1 fruit fly cellular context compared by ENCODE assay signal in the genomic region with DNA sequence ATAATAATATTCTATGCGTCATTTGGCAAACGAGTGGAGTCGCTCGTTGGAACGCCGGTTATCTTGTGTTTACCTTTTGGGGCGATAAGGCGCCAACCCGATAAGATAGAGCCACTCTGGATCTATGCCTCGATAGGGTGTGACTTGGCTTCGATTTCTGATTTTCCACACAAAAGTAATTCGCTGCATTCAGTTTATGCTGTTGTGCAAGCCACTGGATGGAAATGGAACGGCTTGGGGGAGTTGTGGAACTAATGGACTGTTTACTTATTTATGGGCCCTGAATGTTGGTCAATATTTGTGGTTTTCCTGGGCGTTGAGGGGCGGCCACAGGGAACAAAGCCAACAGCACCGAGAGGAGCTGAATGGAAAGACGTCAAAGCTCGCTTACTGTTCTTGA.
TF ChIP-seq lines count a peak whose summit lies in the region.

No protein-coding gene starts in this region.

TF ChIP-seq in whole organism, embryonic, 481 proteins besides CTCF, POLR2A, EP300 and RAD21 (continued from another document and continues in another):
- no peak for TF ChIP-seq Awh (GFP tag; IDR thresholded peaks at IDR 0.05; lab: Robert Waterston, UW)
- no peak for TF ChIP-seq NfI (GFP tag; optimal IDR thresholded peaks at IDR 0.05; lab: Kevin White, UChicago)
- TF ChIP-seq lilli (GFP tag; optimal IDR thresholded peaks at IDR 0.05; lab: Kevin White, UChicago), result no peak
- no peak for TF ChIP-seq cas (GFP tag; IDR thresholded peaks at IDR 0.05; lab: Robert Waterston, UW)
- peak; percentile 34 for TF ChIP-seq CG15696 (tag; optimal IDR thresholded peaks at IDR 0.05; lab: Kevin White, UChicago)
- no peak for TF ChIP-seq mam (GFP tag; optimal IDR thresholded peaks at IDR 0.05; lab: Kevin White, UChicago)
- TF ChIP-seq CG18011 (GFP tag; optimal IDR thresholded peaks at IDR 0.05; lab: Kevin White, UChicago), result no peak
- TF ChIP-seq ind (GFP tag; optimal IDR thresholded peaks at IDR 0.05; lab: Kevin White, UChicago), result no peak
- TF ChIP-seq crc (GFP tag; optimal IDR thresholded peaks at IDR 0.05; lab: Kevin White, UChicago), result no peak
- TF ChIP-seq CG8388 (GFP tag; optimal IDR thresholded peaks at IDR 0.05; lab: Kevin White, UChicago), result no peak
- TF ChIP-seq CG12659 (GFP tag; optimal IDR thresholded peaks at IDR 0.05; lab: Kevin White, UChicago), result peak; percentile 2
- TF ChIP-seq bsh (GFP tag; optimal IDR thresholded peaks at IDR 0.05; lab: Kevin White, UChicago), result peak in 1 of 2 experiments; percentile 19
- no peak for TF ChIP-seq vfl (GFP tag; optimal IDR thresholded peaks at IDR 0.05; lab: Kevin White, UChicago)
- no peak for TF ChIP-seq da (GFP tag; optimal IDR thresholded peaks at IDR 0.05; lab: Kevin White, UChicago)
- TF ChIP-seq sug (tag; optimal IDR thresholded peaks at IDR 0.05; lab: Kevin White, UChicago), result peak; percentile 47
- TF ChIP-seq sr (GFP tag; IDR thresholded peaks at IDR 0.05; lab: Robert Waterston, UW), result no peak
- TF ChIP-seq CG10565 (GFP tag; optimal IDR thresholded peaks at IDR 0.05; lab: Kevin White, UChicago), result no peak
- TF ChIP-seq Abd-B (GFP tag; optimal IDR thresholded peaks at IDR 0.05; lab: Kevin White, UChicago), result no peak
- TF ChIP-seq Meics (GFP tag; optimal IDR thresholded peaks at IDR 0.05; lab: Kevin White, UChicago), result no peak
- TF ChIP-seq nom (GFP tag; optimal IDR thresholded peaks at IDR 0.05; lab: Kevin White, UChicago), result no peak
- no peak for TF ChIP-seq CG8290 (GFP tag; optimal IDR thresholded peaks at IDR 0.05; lab: Kevin White, UChicago)
- TF ChIP-seq CG8290 (tag; optimal IDR thresholded peaks at IDR 0.05; lab: Kevin White, UChicago), result peak in 1 of 2 experiments; percentile 2
- no peak for TF ChIP-seq Bgb (GFP tag; IDR thresholded peaks at IDR 0.05; lab: Robert Waterston, UW; ENCODE audit: partially characterized antibody)
- TF ChIP-seq usp (GFP tag; optimal IDR thresholded peaks at IDR 0.05; lab: Kevin White, UChicago), result no peak
- no peak for TF ChIP-seq az2 (GFP tag; optimal IDR thresholded peaks at IDR 0.05; lab: Kevin White, UChicago)
- TF ChIP-seq CG17186 (GFP tag; optimal IDR thresholded peaks at IDR 0.05; lab: Kevin White, UChicago), result no peak
- no peak for TF ChIP-seq Fer3 (tag; optimal IDR thresholded peaks at IDR 0.05; lab: Kevin White, UChicago)
- no peak for TF ChIP-seq CG4617 (GFP tag; optimal IDR thresholded peaks at IDR 0.05; lab: Kevin White, UChicago; ENCODE audit: borderline replicate concordance)
- TF ChIP-seq CG8765 (GFP tag; IDR thresholded peaks at IDR 0.05; lab: Robert Waterston, UW), result no peak
- no peak for TF ChIP-seq chif (GFP tag; optimal IDR thresholded peaks at IDR 0.05; lab: Kevin White, UChicago)
- no peak for TF ChIP-seq Side (GFP tag; optimal IDR thresholded peaks at IDR 0.05; lab: Kevin White, UChicago)
- TF ChIP-seq CG10366 (GFP tag; IDR thresholded peaks at IDR 0.05; lab: Robert Waterston, UW), result no peak
- no peak for TF ChIP-seq CG4707 (GFP tag; optimal IDR thresholded peaks at IDR 0.05; lab: Kevin White, UChicago)
- TF ChIP-seq PHDP (tag; optimal IDR thresholded peaks at IDR 0.05; lab: Kevin White, UChicago), result no peak
- no peak; the same call in 1 of the 2 replicates for TF ChIP-seq Atf6 (GFP tag; IDR thresholded peaks at IDR 0.05; lab: Robert Waterston, UW)
- peak; percentile 27 for TF ChIP-seq CG14710 (tag; optimal IDR thresholded peaks at IDR 0.05; lab: Kevin White, UChicago)
- peak; percentile 25 for TF ChIP-seq CG18262 (tag; optimal IDR thresholded peaks at IDR 0.05; lab: Kevin White, UChicago)
- TF ChIP-seq Dbx (GFP tag; IDR thresholded peaks at IDR 0.05; lab: Robert Waterston, UW), result no peak
- TF ChIP-seq CG14014 (GFP tag; IDR thresholded peaks at IDR 0.05; lab: Robert Waterston, UW), result 0 out of 2 replicates have a peak, but pooled peaks have one; percentile 26
- TF ChIP-seq CG6765 (GFP tag; optimal IDR thresholded peaks at IDR 0.05; lab: Kevin White, UChicago), result no peak
- TF ChIP-seq CG4360 (GFP tag; IDR thresholded peaks at IDR 0.05; lab: Robert Waterston, UW), result peak; percentile 31; the same call in 1 of the 2 replicates
- TF ChIP-seq nau (GFP tag; optimal IDR thresholded peaks at IDR 0.05; lab: Kevin White, UChicago), result no peak
- no peak for TF ChIP-seq tx (GFP tag; optimal IDR thresholded peaks at IDR 0.05; lab: Kevin White, UChicago)
- peak; percentile 4 for TF ChIP-seq lab (GFP tag; optimal IDR thresholded peaks at IDR 0.05; lab: Kevin White, UChicago)
- TF ChIP-seq Bdp1 (GFP tag; optimal IDR thresholded peaks at IDR 0.05; lab: Kevin White, UChicago), result no peak
- no peak for TF ChIP-seq Dll (GFP tag; IDR thresholded peaks at IDR 0.05; lab: Robert Waterston, UW; ENCODE audit: partially characterized antibody)
- no peak for TF ChIP-seq HLH54F (GFP tag; optimal IDR thresholded peaks at IDR 0.05; lab: Kevin White, UChicago)
- no peak for TF ChIP-seq zen2 (GFP tag; IDR thresholded peaks at IDR 0.05; lab: Robert Waterston, UW; ENCODE audit: partially characterized antibody)
- no peak for TF ChIP-seq CG4328 (GFP tag; optimal IDR thresholded peaks at IDR 0.05; lab: Kevin White, UChicago)
- no peak for TF ChIP-seq CG11696 (GFP tag; IDR thresholded peaks at IDR 0.05; lab: Robert Waterston, UW)
- no peak for TF ChIP-seq Usf (GFP tag; optimal IDR thresholded peaks at IDR 0.05; lab: Kevin White, UChicago)
- TF ChIP-seq CG16863 (GFP tag; optimal IDR thresholded peaks at IDR 0.05; lab: Kevin White, UChicago), result no peak
- peak; percentile 23 for TF ChIP-seq CG1233 (GFP tag; optimal IDR thresholded peaks at IDR 0.05; lab: Kevin White, UChicago)
- no peak for TF ChIP-seq CG4424 (GFP tag; optimal IDR thresholded peaks at IDR 0.05; lab: Kevin White, UChicago)
- TF ChIP-seq tup (GFP tag; optimal IDR thresholded peaks at IDR 0.05; lab: Kevin White, UChicago), result no peak
- TF ChIP-seq CG33213 (GFP tag; optimal IDR thresholded peaks at IDR 0.05; lab: Kevin White, UChicago), result no peak
- no peak for TF ChIP-seq CG10321 (GFP tag; IDR thresholded peaks at IDR 0.05; lab: Robert Waterston, UW)
- no peak for TF ChIP-seq B-H1 (GFP tag; IDR thresholded peaks at IDR 0.05; lab: Robert Waterston, UW)
- TF ChIP-seq Tbp (GFP tag; optimal IDR thresholded peaks at IDR 0.05; lab: Kevin White, UChicago), result no peak
- TF ChIP-seq CG12219 (GFP tag; optimal IDR thresholded peaks at IDR 0.05; lab: Kevin White, UChicago), result peak; percentile 27
- TF ChIP-seq CG16813 (GFP tag; IDR thresholded peaks at IDR 0.05; lab: Robert Waterston, UW; ENCODE audit: partially characterized antibody), result no peak
- TF ChIP-seq Jarid2 (GFP tag; optimal IDR thresholded peaks at IDR 0.05; lab: Kevin White, UChicago), result no peak
- TF ChIP-seq psq (GFP tag; optimal IDR thresholded peaks at IDR 0.05; lab: Kevin White, UChicago), result no peak
- TF ChIP-seq CG2199 (GFP tag; IDR thresholded peaks at IDR 0.05; lab: Robert Waterston, UW), result 0 out of 3 replicates have a peak, but pooled peaks have one; percentile 22
- no peak for TF ChIP-seq Ravus (GFP tag; IDR thresholded peaks at IDR 0.05; lab: Robert Waterston, UW)
- TF ChIP-seq gsb (GFP tag; IDR thresholded peaks at IDR 0.05; lab: Robert Waterston, UW), result no peak
- no peak for TF ChIP-seq cg (GFP tag; optimal IDR thresholded peaks at IDR 0.05; lab: Kevin White, UChicago)
- no peak for TF ChIP-seq wdn (GFP tag; IDR thresholded peaks at IDR 0.05; lab: Robert Waterston, UW)
- TF ChIP-seq Sox102F (GFP tag; optimal IDR thresholded peaks at IDR 0.05; lab: Kevin White, UChicago), result peak; percentile 9
- TF ChIP-seq CG15601 (tag; optimal IDR thresholded peaks at IDR 0.05; lab: Kevin White, UChicago), result peak; percentile 40
- no peak for TF ChIP-seq Xbp1 (GFP tag; optimal IDR thresholded peaks at IDR 0.05; lab: Kevin White, UChicago)
- TF ChIP-seq CG9932 (GFP tag; IDR thresholded peaks at IDR 0.05; lab: Robert Waterston, UW), result no peak
- TF ChIP-seq gro (GFP tag; optimal IDR thresholded peaks at IDR 0.05; lab: Kevin White, UChicago), result no peak
- TF ChIP-seq CG9215 (GFP tag; IDR thresholded peaks at IDR 0.05; lab: Robert Waterston, UW), result no peak
- no peak for TF ChIP-seq sna (GFP tag; IDR thresholded peaks at IDR 0.05; lab: Robert Waterston, UW; ENCODE audit: partially characterized antibody)
- no peak for TF ChIP-seq sens (GFP tag; lab: Kevin White, UChicago)
- TF ChIP-seq Opbp (GFP tag; IDR thresholded peaks at IDR 0.05; lab: Robert Waterston, UW; ENCODE audit: partially characterized antibody), result no peak
- peak; percentile 17 for TF ChIP-seq CrebB (tag; optimal IDR thresholded peaks at IDR 0.05; lab: Kevin White, UChicago)
- TF ChIP-seq her (GFP tag; optimal IDR thresholded peaks at IDR 0.05; lab: Kevin White, UChicago), result no peak
- no peak for TF ChIP-seq eyg (GFP tag; optimal IDR thresholded peaks at IDR 0.05; lab: Kevin White, UChicago)
- no peak for TF ChIP-seq CG10267 (tag; optimal IDR thresholded peaks at IDR 0.05; lab: Kevin White, UChicago)
- TF ChIP-seq CG13287 (GFP tag; IDR thresholded peaks at IDR 0.05; lab: Robert Waterston, UW; ENCODE audit: partially characterized antibody), result no peak
- no peak for TF ChIP-seq CG42726 (GFP tag; IDR thresholded peaks at IDR 0.05; lab: Robert Waterston, UW; ENCODE audit: partially characterized antibody)
- TF ChIP-seq CG11723 (GFP tag; optimal IDR thresholded peaks at IDR 0.05; lab: Kevin White, UChicago), result no peak
- no peak for TF ChIP-seq emc (GFP tag; optimal IDR thresholded peaks at IDR 0.05; lab: Kevin White, UChicago)
- no peak for TF ChIP-seq Hey (tag; optimal IDR thresholded peaks at IDR 0.05; lab: Kevin White, UChicago)
- TF ChIP-seq CG6854 (GFP tag; optimal IDR thresholded peaks at IDR 0.05; lab: Kevin White, UChicago), result no peak
- TF ChIP-seq knrl (GFP tag; IDR thresholded peaks at IDR 0.05; lab: Robert Waterston, UW; ENCODE audit: partially characterized antibody), result no peak
- TF ChIP-seq Xrp1 (GFP tag; IDR thresholded peaks at IDR 0.05; lab: Robert Waterston, UW), result 0 out of 2 replicates have a peak, but pooled peaks have one; percentile 24
- no peak for TF ChIP-seq CG12942 (GFP tag; optimal IDR thresholded peaks at IDR 0.05; lab: Kevin White, UChicago)
- no peak for TF ChIP-seq ftz-f1 (GFP tag; optimal IDR thresholded peaks at IDR 0.05; lab: Kevin White, UChicago)
- TF ChIP-seq hkb (optimal IDR thresholded peaks at IDR 0.05; lab: Kevin White, UChicago), result no peak
- no peak for TF ChIP-seq hkb (GFP tag; IDR thresholded peaks at IDR 0.05; lab: Robert Waterston, UW)
- peak; percentile 39 for TF ChIP-seq Vsx1 (GFP tag; optimal IDR thresholded peaks at IDR 0.05; lab: Kevin White, UChicago)
- TF ChIP-seq Hsf (GFP tag; optimal IDR thresholded peaks at IDR 0.05; lab: Kevin White, UChicago), result no peak
- no peak for TF ChIP-seq CG9609 (GFP tag; optimal IDR thresholded peaks at IDR 0.05; lab: Kevin White, UChicago)
- TF ChIP-seq unc-4 (GFP tag; IDR thresholded peaks at IDR 0.05; lab: Robert Waterston, UW; ENCODE audit: partially characterized antibody), result no peak
- no peak for TF ChIP-seq CG11504 (tag; optimal IDR thresholded peaks at IDR 0.05; lab: Kevin White, UChicago)
- peak in 1 of 3 experiments; percentile 14 for TF ChIP-seq lola (GFP tag; optimal IDR thresholded peaks at IDR 0.05; lab: Kevin White, UChicago)
- TF ChIP-seq hb (GFP tag; IDR thresholded peaks at IDR 0.05; lab: Robert Waterston, UW; ENCODE audit: partially characterized antibody), result no peak
- no peak for TF ChIP-seq toy (GFP tag; IDR thresholded peaks at IDR 0.05; lab: Robert Waterston, UW)
- no peak for TF ChIP-seq Rfx (GFP tag; IDR thresholded peaks at IDR 0.05; lab: Robert Waterston, UW)
- no peak for TF ChIP-seq Fer2 (tag; optimal IDR thresholded peaks at IDR 0.05; lab: Kevin White, UChicago)
- no peak for TF ChIP-seq CG3281 (GFP tag; optimal IDR thresholded peaks at IDR 0.05; lab: Kevin White, UChicago)
- TF ChIP-seq MTF-1 (GFP tag; optimal IDR thresholded peaks at IDR 0.05; lab: Kevin White, UChicago; ENCODE audit: borderline replicate concordance), result no peak
- no peak for TF ChIP-seq cato (GFP tag; optimal IDR thresholded peaks at IDR 0.05; lab: Kevin White, UChicago; ENCODE audit: borderline replicate concordance)
- peak; percentile 10 for TF ChIP-seq CG2678 (tag; optimal IDR thresholded peaks at IDR 0.05; lab: Kevin White, UChicago)
- TF ChIP-seq fd3F (GFP tag; optimal IDR thresholded peaks at IDR 0.05; lab: Kevin White, UChicago), result no peak
- TF ChIP-seq CG17359 (tag; optimal IDR thresholded peaks at IDR 0.05; lab: Kevin White, UChicago), result peak; percentile 16
- no peak for TF ChIP-seq CG17802 (tag; optimal IDR thresholded peaks at IDR 0.05; lab: Kevin White, UChicago)
- TF ChIP-seq CG12391 (tag; optimal IDR thresholded peaks at IDR 0.05; lab: Kevin White, UChicago), result no peak
- TF ChIP-seq CG7556 (GFP tag; optimal IDR thresholded peaks at IDR 0.05; lab: Kevin White, UChicago), result no peak
- TF ChIP-seq CG31388 (GFP tag; optimal IDR thresholded peaks at IDR 0.05; lab: Kevin White, UChicago), result no peak
- TF ChIP-seq CG15269 (tag; optimal IDR thresholded peaks at IDR 0.05; lab: Kevin White, UChicago), result no peak
- no peak for TF ChIP-seq dpn (GFP tag; optimal IDR thresholded peaks at IDR 0.05; lab: Kevin White, UChicago)
- TF ChIP-seq YL-1 (GFP tag; optimal IDR thresholded peaks at IDR 0.05; lab: Kevin White, UChicago), result no peak
- TF ChIP-seq Dip3 (GFP tag; optimal IDR thresholded peaks at IDR 0.05; lab: Kevin White, UChicago), result no peak
- TF ChIP-seq bowl (GFP tag; IDR thresholded peaks at IDR 0.05; lab: Robert Waterston, UW), result no peak
- TF ChIP-seq schlank (tag; optimal IDR thresholded peaks at IDR 0.05; lab: Kevin White, UChicago), result no peak
- TF ChIP-seq crp (GFP tag; optimal IDR thresholded peaks at IDR 0.05; lab: Kevin White, UChicago), result no peak
- TF ChIP-seq Eip74EF (GFP tag; optimal IDR thresholded peaks at IDR 0.05; lab: Kevin White, UChicago), result no peak
- TF ChIP-seq tap (tag; optimal IDR thresholded peaks at IDR 0.05; lab: Kevin White, UChicago), result no peak
- peak; percentile 9 for TF ChIP-seq CG17568 (GFP tag; optimal IDR thresholded peaks at IDR 0.05; lab: Kevin White, UChicago)
- TF ChIP-seq CG10209 (GFP tag; optimal IDR thresholded peaks at IDR 0.05; lab: Kevin White, UChicago), result peak; percentile 22
- no peak for TF ChIP-seq Hmr (GFP tag; optimal IDR thresholded peaks at IDR 0.05; lab: Kevin White, UChicago)
- TF ChIP-seq ERR (GFP tag; optimal IDR thresholded peaks at IDR 0.05; lab: Kevin White, UChicago), result no peak
- no peak for TF ChIP-seq Dip2 (GFP tag; IDR thresholded peaks at IDR 0.05; lab: Robert Waterston, UW)
- TF ChIP-seq CG32767 (GFP tag; IDR thresholded peaks at IDR 0.05; lab: Robert Waterston, UW), result no peak
- no peak for TF ChIP-seq pzg (GFP tag; optimal IDR thresholded peaks at IDR 0.05; lab: Kevin White, UChicago)
- TF ChIP-seq CG3726 (GFP tag; IDR thresholded peaks at IDR 0.05; lab: Robert Waterston, UW), result no peak
- peak; percentile 34 for TF ChIP-seq CG2875 (GFP tag; optimal IDR thresholded peaks at IDR 0.05; lab: Kevin White, UChicago)
